Worm (Caenorhabditis elegans) whole organism, dauer: ENCODE data around the gene Y53G8B.2.

Experiments
- unc-62 ChIP-seq: sonication (generic microtip); optimal IDR thresholded peaks from 2 replicates; lab custom pipeline; 2017; ENCODE audit warnings: missing biosample characterization, missing genetic modification reagents, missing genetic modification characterization

Y53G8B.2 gene

DNA sequence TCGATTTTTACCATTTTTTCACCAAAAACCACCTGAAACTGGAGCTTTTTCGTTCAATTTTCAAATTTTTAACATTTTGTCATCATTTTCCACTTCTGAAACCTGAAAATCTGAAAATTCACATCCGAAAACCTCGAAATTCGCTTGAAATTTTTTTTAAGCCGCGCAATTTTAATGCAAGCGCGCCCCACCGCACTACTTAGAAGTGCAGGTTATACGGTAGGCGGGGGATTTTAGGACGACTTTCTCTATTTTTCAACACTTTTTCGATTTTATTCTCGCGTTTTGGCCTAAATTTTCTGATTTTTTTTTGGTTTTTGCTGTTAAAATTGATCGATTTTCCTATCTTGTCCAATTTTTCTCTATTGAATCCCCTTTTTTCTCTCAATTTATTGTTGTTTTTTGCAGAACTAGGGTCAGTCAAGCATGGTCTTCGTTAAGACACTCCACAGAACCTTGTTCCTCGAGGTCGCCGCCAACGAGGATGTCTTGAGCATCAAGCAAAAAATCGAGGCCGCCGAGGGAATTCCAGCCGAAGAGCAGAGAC lies 35.8 kb downstream of the Y53G8B.2 start, which contains the start of gene ubl-1:
ubl-1 (plus strand) TSS at position 402 of the 547 bp plus-strand sequence.
- TF ChIP-seq unc-62 (GFP tag; lab: Kevin White, UChicago), result no peak

DNA sequence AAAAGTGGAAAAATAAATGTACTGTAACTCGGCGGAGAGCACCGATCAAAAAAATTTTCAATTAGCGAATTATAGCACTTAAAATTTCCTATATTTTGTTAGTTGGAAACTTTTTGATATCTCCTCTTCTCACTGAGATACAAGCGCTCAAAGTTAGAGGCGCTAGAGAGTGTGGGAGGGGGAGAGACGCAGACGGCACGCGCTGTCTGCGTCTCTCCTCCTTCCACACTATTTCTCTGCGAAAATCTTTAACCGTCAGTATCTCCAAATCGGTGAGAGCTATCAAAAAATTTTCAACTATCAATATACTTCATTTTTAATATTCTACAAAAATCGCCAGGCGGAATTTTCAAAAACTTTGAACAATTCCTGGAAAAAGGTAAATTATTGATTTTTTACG lies 37.0 kb downstream of the Y53G8B.2 start:
- no peak for TF ChIP-seq unc-62 (GFP tag; lab: Kevin White, UChicago)

DNA sequence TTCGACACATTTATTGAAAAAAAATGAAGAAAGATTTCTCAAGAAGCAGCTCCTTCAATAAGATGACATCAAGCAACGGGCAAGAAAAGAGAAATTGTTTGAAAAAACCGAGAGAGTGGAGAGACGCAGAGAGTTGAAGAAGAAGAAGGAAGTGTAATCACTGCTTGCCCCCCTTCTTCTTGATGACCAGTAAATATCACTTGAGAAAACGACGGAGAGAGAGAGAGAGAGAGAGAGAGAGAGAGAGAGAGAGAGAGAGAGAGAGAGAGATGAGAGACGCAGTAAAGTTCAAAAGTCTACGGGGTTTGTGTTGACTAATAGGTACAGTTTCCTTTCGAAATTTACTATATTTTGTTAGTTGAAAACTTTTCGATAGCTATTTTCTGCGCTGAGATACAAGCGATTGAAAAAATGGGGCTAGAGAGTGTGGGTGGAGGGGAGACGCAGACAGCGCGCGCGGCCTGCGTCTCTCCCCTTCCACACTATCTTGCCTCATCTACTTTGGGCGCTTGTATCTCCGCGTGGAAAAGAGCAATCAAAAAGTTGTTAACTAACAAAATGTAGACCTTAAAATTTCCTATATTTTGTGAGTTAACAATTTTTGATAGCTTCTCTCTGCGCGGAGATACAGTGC lies 37.8 kb downstream of the Y53G8B.2 start:
- TF ChIP-seq unc-62 (GFP tag; lab: Kevin White, UChicago), result no peak

DNA sequence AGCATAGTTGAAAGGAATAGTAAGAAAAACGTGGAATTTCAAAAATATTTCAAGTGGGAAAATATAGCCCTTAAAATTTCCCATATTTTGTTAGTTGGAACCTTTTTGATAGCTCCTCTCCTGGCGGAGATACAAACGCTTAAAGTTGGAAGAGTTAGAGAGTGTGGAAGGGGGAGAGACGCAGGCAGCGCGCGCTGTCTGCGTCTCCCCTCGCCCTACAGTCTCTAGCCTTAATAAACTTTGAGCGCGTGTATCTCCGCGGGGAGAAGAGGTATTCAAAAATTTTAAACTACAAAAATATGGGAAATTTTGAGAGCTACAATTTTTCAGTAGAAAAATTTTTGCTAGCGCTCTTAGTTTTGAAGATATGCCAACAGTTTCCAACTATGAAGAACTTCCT lies 39.2 kb downstream of the Y53G8B.2 start:
- TF ChIP-seq unc-62 (GFP tag; lab: Kevin White, UChicago), result no peak

DNA sequence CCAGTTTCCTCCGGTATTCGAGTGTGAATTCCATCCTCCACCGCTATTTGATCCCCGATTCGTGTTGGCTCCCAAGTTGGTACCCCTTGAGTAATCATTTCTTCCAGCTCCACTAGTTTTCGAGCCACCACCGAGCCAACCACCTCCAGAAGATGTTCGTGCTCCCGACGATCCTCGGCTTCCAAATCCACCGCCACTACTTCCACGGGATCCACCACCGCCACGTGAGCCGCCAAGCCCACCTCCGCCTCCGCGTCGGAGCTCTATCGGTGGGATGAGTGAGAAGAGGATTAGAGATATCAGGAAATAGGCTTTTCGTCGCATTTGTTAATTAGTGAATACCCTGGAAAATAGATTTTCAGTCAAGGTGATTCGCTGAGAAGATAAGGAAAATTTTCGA lies 39.8 kb downstream of the Y53G8B.2 start, which contains the start of gene H06I04.6:
H06I04.6 (minus strand) TSS at position 345 of the 400 bp plus-strand sequence.
- TF ChIP-seq unc-62 (GFP tag; lab: Kevin White, UChicago), result no peak

DNA sequence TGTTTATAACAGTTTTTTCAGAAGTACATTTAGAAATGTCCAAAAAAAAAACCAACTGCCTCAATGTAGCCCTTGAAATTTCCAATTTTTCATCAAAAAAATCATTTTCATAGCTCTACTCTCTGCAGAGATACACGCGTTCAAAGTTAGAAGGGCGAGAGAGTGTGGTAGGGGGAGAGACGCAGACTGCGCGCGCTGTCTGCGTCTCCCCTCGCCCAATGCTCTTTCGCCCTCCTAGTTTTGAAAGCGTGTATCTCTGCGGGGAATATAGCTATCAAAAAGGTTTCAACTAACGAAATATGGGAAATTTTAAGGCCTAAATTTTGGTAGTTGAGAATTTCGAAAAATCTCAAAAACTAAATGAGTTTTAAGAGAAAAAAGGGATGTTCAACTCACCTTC lies 40.2 kb downstream of the Y53G8B.2 start:
- TF ChIP-seq unc-62 (GFP tag; lab: Kevin White, UChicago), result no peak

DNA sequence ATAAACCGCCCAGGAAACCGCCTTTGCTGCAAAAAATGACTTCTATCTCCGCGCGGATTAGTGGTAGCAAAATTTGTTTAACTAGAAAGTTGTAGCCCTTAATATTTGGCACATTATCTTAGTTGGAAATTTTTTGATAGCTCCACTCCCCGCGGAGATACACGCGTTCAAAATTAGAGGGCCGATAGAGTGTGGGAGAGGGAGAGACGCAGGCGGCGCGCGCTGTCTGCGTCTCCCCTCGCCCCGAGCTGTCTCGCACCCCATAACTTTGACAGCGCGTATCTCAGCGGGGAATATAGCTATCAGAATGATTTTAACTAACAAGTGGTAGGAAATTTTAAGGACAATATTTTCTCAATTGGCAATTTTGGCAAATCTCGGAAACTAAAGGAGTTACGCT lies 40.7 kb downstream of the Y53G8B.2 start:
- TF ChIP-seq unc-62 (GFP tag; lab: Kevin White, UChicago), result no peak

DNA sequence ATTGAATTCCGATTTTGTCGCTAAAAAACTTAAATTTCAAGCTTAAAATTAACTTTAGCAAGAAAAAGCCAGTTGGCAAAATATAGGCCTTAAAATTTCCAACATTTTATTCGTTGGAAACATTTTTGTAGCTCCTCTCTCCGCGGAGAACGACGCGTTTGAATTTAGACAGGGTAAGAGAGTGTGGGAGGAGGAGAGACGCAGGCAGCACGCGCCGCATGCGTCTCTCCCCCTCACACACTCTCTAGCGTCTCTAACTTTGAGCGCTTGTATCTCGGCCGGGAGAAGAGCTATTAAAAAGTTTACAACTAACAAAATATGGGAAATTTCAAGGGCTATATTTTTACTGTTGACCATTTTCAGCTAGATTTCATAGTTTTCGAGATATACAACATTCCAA lies 42.5 kb downstream of the Y53G8B.2 start:
- no peak for TF ChIP-seq unc-62 (GFP tag; lab: Kevin White, UChicago)

DNA sequence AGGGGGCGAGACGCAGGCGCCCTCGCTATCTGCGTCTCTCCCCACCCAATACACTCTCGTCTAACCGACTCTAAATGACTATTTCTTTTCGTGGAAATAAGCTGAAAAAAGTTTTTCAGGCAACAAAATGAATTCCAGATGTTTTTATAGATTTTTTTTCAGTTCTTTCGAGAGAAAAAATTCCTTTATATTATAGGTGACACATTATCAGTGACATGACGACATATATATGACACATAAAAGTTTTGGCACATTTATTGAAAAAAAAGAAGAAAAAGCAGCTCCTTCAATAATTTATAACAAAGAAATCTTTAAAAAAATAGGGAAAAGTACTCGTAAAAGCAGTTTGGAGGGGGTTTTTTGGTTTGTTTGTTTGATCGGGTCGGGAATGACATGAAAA lies 43.5 kb downstream of the Y53G8B.2 start, which contains the start of gene fipr-29:
fipr-29 (minus strand) TSS at position 101 of the 400 bp plus-strand sequence.
- TF ChIP-seq unc-62 (GFP tag; lab: Kevin White, UChicago), result no peak

DNA sequence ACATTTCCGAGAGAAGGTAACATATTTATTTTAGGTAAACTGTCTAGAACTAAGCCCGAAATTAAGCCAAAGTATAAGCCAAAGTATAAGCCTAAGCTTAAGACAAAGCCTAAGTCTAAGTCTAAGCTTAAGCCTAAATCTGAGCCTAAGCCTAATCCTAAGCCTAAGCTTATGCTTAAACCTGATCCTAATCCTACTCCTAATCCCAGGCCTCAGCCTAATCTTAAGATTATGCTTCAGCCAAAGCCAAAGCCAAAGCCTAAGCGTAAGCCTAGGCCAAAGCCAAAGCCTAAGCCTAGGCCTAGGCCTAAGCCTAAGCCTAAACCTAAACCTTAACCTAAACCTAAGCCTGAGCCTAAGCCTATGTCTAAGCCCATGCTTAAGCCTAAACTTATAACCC lies 47.9 kb downstream of the Y53G8B.2 start:
- TF ChIP-seq unc-62 (GFP tag; lab: Kevin White, UChicago), result no peak
